Worm (Caenorhabditis elegans) whole organism, mixed stage, embryonic: ENCODE measurements around the gene srab-8.

Source experiments
- ceh-43 ChIP-seq: fragments of 200-800 bp; sonication (Bioruptor generic); optimal IDR thresholded peaks from 2 replicates; lab custom pipeline; 2018; ENCODE audit warnings: mild to moderate bottlenecking, missing genetic modification characterization, moderate library complexity, missing compliant biosample characterization
- cnd-1 ChIP-seq: fragments of 200-800 bp; sonication (Bioruptor generic); optimal IDR thresholded peaks from 2 replicates; lab custom pipeline; 2018; ENCODE audit warnings: mild to moderate bottlenecking, missing genetic modification characterization, missing compliant biosample characterization
- elt-1 ChIP-seq: sonication (generic microtip); optimal IDR thresholded peaks from 2 replicates; lab custom pipeline; 2017; ENCODE audit warnings: missing genetic modification characterization, mild to moderate bottlenecking, missing compliant biosample characterization, antibody characterized with exemption, moderate library complexity, borderline replicate concordance; ENCODE audit not compliant: insufficient read depth
- elt-3 ChIP-seq: fragments of 150-350 bp; optimal IDR thresholded peaks from 2 replicates; lab custom pipeline; 2014; ENCODE audit warnings: missing biosample characterization, missing genetic modification characterization
- ham-2 ChIP-seq: fragments of 200-800 bp; sonication (Bioruptor generic); optimal IDR thresholded peaks from 2 replicates; lab custom pipeline; 2018; ENCODE audit warnings: mild to moderate bottlenecking, missing genetic modification characterization, missing compliant biosample characterization
- hlh-1 ChIP-seq: fragments of 150-350 bp; optimal IDR thresholded peaks from 2 replicates; lab custom pipeline; 2014; ENCODE audit warnings: missing biosample characterization, missing genetic modification reagents, missing genetic modification characterization
- lin-13 ChIP-seq: fragments of 150-350 bp; optimal IDR thresholded peaks from 2 replicates; lab custom pipeline; 2014; ENCODE audit warnings: missing biosample characterization, missing genetic modification characterization
- mab-5 ChIP-seq: fragments of 150-350 bp; optimal IDR thresholded peaks from 2 replicates; lab custom pipeline; 2014; ENCODE audit warnings: missing biosample characterization, missing genetic modification characterization
- mep-1 ChIP-seq: fragments of 150-350 bp; optimal IDR thresholded peaks from 2 replicates; lab custom pipeline; 2017; ENCODE audit warnings: missing biosample characterization, missing genetic modification reagents, missing genetic modification characterization, inconsistent platforms
- nhr-2 ChIP-seq: fragments of 150-350 bp; optimal IDR thresholded peaks from 2 replicates; lab custom pipeline; 2014; ENCODE audit warnings: missing biosample characterization, missing genetic modification characterization
- nhr-76 ChIP-seq: sonication (generic microtip); optimal IDR thresholded peaks from 2 replicates; lab custom pipeline; 2017; ENCODE audit warnings: missing biosample characterization, missing genetic modification characterization
- unc-39 ChIP-seq: fragments of 150-350 bp; optimal IDR thresholded peaks from 2 replicates; lab custom pipeline; 2014; ENCODE audit warnings: missing biosample characterization, missing genetic modification characterization
- unc-62 ChIP-seq: fragments of 150-350 bp; optimal IDR thresholded peaks from 2 replicates; lab custom pipeline; 2014; ENCODE audit warnings: missing biosample characterization, missing genetic modification reagents, missing genetic modification characterization
- ztf-11 ChIP-seq: fragments of 150-350 bp; optimal IDR thresholded peaks from 2 replicates; lab custom pipeline; 2014; ENCODE audit warnings: missing biosample characterization, missing genetic modification characterization

ce11 chrV:3169838-3170237, 6.4 kb upstream of the srab-8 start, which contains the start of gene srbc-6:
- TF ChIP-seq elt-3 (tag; lab: Kevin White, UChicago) (no peak), unc-62 (GFP tag; lab: Kevin White, UChicago) (no peak), elt-1 (tag; lab: Kevin White, UChicago) (no peak), nhr-2 (no peak), ztf-11 (tag; lab: Kevin White, UChicago) (no peak), mab-5 (tag; lab: Kevin White, UChicago) (no peak), hlh-1 (tag; lab: Kevin White, UChicago) (no peak), ham-2 (GFP tag; lab: Kevin White, UChicago) (no peak), ceh-43 (GFP tag; lab: Kevin White, UChicago) (no peak), unc-39 (no peak), nhr-76 (no peak), cnd-1 (tag; lab: Kevin White, UChicago) (no peak), lin-13 (no peak), mep-1 (tag; lab: Kevin White, UChicago) (no peak)
